Worm (Caenorhabditis elegans) whole organism, young adult: ENCODE results near the gene ZK1320.9.

Experiments used
- B0261.1 ChIP-seq: sonication (generic microtip); optimal IDR thresholded peaks from 2 replicates; lab custom pipeline; 2016; ENCODE audit warnings: mild to moderate bottlenecking, missing genetic modification characterization, moderate library complexity, missing compliant biosample characterization
- Y79H2A.3 ChIP-seq: fragments of 200-800 bp; sonication (Bioruptor generic); conservative IDR thresholded peaks from 2 replicates; pipeline ENCODE4 v1.3.6; 2022; ENCODE audit warnings: missing genetic modification reagents, missing genetic modification characterization, missing compliant biosample characterization
- him-1 ChIP-seq: sonication (generic microtip); optimal IDR thresholded peaks from 2 replicates; lab custom pipeline; 2016; ENCODE audit warnings: missing genotype, missing genetic modification reagents, missing genetic modification characterization, missing compliant biosample characterization
- madf-6 ChIP-seq: fragments of 200-800 bp; sonication (Bioruptor generic); IDR thresholded peaks from 2 replicates; pipeline ENCODE4 v1.3.6; 2022; ENCODE audit warnings: missing genetic modification reagents, missing genetic modification characterization, missing compliant biosample characterization
- mxl-1 ChIP-seq: sonication (generic microtip); optimal IDR thresholded peaks from 2 replicates; lab custom pipeline; 2016; ENCODE audit warnings: missing genetic modification characterization, missing compliant biosample characterization
- snpc-3.4 ChIP-seq: sonication (generic microtip); optimal IDR thresholded peaks from 2 replicates; lab custom pipeline; 2017; ENCODE audit warnings: missing genetic modification characterization, mild to moderate bottlenecking, missing compliant biosample characterization, antibody characterized with exemption, moderate library complexity, missing genotype, missing genetic modification reagents
- unc-130 ChIP-seq: sonication (generic microtip); optimal IDR thresholded peaks from 2 replicates; lab custom pipeline; 2016; ENCODE audit warnings: missing genetic modification reagents, missing genetic modification characterization, missing compliant biosample characterization
- zim-3 ChIP-seq: sonication (generic microtip); optimal IDR thresholded peaks from 2 replicates; lab custom pipeline; 2017; ENCODE audit warnings: mild to moderate bottlenecking, missing genetic modification characterization, moderate library complexity, missing compliant biosample characterization

DNA sequence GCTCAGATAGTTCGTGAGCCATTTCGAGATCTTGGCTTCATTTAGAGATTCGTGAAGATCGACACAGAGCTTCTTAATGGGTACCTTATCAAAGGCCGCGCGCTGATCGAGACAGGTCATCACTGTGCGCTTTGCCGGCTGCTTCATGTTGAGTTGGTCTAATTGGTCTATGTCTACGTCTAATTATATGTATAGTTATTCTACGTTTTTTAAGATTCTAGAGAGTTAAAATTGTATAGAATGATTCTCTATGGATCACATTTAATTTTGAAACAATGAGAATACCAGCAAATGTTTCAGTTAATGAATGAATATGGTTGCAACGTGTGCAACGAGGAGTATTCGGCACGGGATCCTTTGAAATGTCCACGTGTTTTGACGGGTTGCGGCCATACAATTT, 11.8 kb downstream of the ZK1320.9 start, which contains the start of gene arc-1:
- TF ChIP-seq Y79H2A.3 (GFP tag; lab: Robert Waterston, UW) (no peak), mxl-1 (tag; lab: Kevin White, UChicago) (no peak), zim-3 (tag; lab: Kevin White, UChicago) (no peak), snpc-3.4 (no peak), unc-130 (no peak), him-1 (no peak), madf-6 (GFP tag; lab: Robert Waterston, UW) (no peak), B0261.1 (tag; lab: Kevin White, UChicago) (no peak)
